Fruit fly (Drosophila melanogaster) whole organism, prepupa: ENCODE data around the gene Rrp45.

Experiments
- Blimp-1 ChIP-seq: fragments of 200-800 bp; sonication (Bioruptor generic); optimal IDR thresholded peaks from 3 replicates; lab custom pipeline; 2017; ENCODE audit warnings: missing biosample characterization, missing genetic modification characterization, mild to moderate bottlenecking, moderate library complexity, missing genetic modification reagents
- CG10631 ChIP-seq: fragments of 200-800 bp; sonication (Bioruptor generic); optimal IDR thresholded peaks from 2 replicates; lab custom pipeline; 2016; ENCODE audit warnings: missing biosample characterization, missing genetic modification characterization
- CG10669 ChIP-seq: fragments of 200-800 bp; sonication (Bioruptor generic); optimal IDR thresholded peaks from 3 replicates; lab custom pipeline; 2018; ENCODE audit warnings: missing biosample characterization, mild to moderate bottlenecking, missing genetic modification characterization, moderate library complexity
- CG11294 ChIP-seq: fragments of 200-800 bp; sonication (Bioruptor generic); IDR thresholded peaks from 2 replicates; pipeline ENCODE4 v1.3.6; 2022; ENCODE audit warnings: missing biosample characterization, missing genetic modification characterization
- CG11762 ChIP-seq: fragments of 200-800 bp; sonication (Bioruptor generic); optimal IDR thresholded peaks from 3 replicates; lab custom pipeline; 2016; ENCODE audit warnings: missing biosample characterization, missing genetic modification characterization; ENCODE audit not compliant: insufficient read depth
- CG11902 ChIP-seq: fragments of 200-800 bp; sonication (Bioruptor generic); optimal IDR thresholded peaks from 3 replicates; lab custom pipeline; 2016; ENCODE audit warnings: missing biosample characterization, missing genetic modification characterization
- CG31627 ChIP-seq: fragments of 200-800 bp; sonication (Bioruptor generic); optimal IDR thresholded peaks from 3 replicates; lab custom pipeline; 2016; ENCODE audit warnings: missing biosample characterization, missing genetic modification characterization
- CG32006 ChIP-seq: fragments of 200-800 bp; sonication (Bioruptor generic); optimal IDR thresholded peaks from 3 replicates; lab custom pipeline; 2017; ENCODE audit warnings: missing biosample characterization, mild to moderate bottlenecking, missing genetic modification characterization
- CG34406 ChIP-seq: fragments of 200-800 bp; sonication (Bioruptor generic); optimal IDR thresholded peaks from 3 replicates; lab custom pipeline; 2016; ENCODE audit warnings: missing biosample characterization, missing genetic modification characterization
- CG3919 ChIP-seq: fragments of 200-800 bp; sonication (Bioruptor generic); optimal IDR thresholded peaks from 3 replicates; lab custom pipeline; 2016; ENCODE audit warnings: missing biosample characterization, missing genetic modification characterization
- CG6163 ChIP-seq: fragments of 200-800 bp; sonication (Bioruptor generic); IDR thresholded peaks from 3 replicates; pipeline ENCODE4 v1.3.6; 2022; ENCODE audit warnings: missing biosample characterization, missing genetic modification characterization
- CG6792 ChIP-seq: fragments of 200-800 bp; sonication (Bioruptor generic); optimal IDR thresholded peaks from 3 replicates; lab custom pipeline; 2016; ENCODE audit warnings: missing biosample characterization, missing genetic modification characterization
- CG6808 ChIP-seq: fragments of 200-800 bp; sonication (Bioruptor generic); optimal IDR thresholded peaks from 3 replicates; lab custom pipeline; 2017; ENCODE audit warnings: missing biosample characterization, missing genetic modification characterization, mild to moderate bottlenecking, moderate library complexity, missing genetic modification reagents
- CG6854 ChIP-seq: fragments of 200-800 bp; sonication (Bioruptor generic); optimal IDR thresholded peaks from 2 replicates; lab custom pipeline; 2017; ENCODE audit warnings: missing biosample characterization, mild to moderate bottlenecking, missing genetic modification characterization
- CG7368 ChIP-seq: fragments of 200-800 bp; sonication (Bioruptor generic); optimal IDR thresholded peaks from 3 replicates; lab custom pipeline; 2016; ENCODE audit warnings: missing biosample characterization, missing genetic modification characterization
- CG8119 ChIP-seq: fragments of 200-800 bp; sonication (Bioruptor generic); IDR thresholded peaks from 3 replicates; pipeline ENCODE4 v1.3.6; 2022; ENCODE audit warnings: missing biosample characterization, missing genetic modification characterization
- CG8319 ChIP-seq: fragments of 200-800 bp; sonication (Bioruptor generic); optimal IDR thresholded peaks from 3 replicates; lab custom pipeline; 2016; ENCODE audit warnings: missing biosample characterization, missing genetic modification characterization
- CG8632 ChIP-seq: fragments of 200-800 bp; sonication (Bioruptor generic); optimal IDR thresholded peaks from 3 replicates; lab custom pipeline; 2016; ENCODE audit warnings: missing biosample characterization, missing genetic modification characterization
- Eip75B ChIP-seq: fragments of 200-800 bp; sonication (Bioruptor generic); optimal IDR thresholded peaks from 3 replicates; lab custom pipeline; 2016; ENCODE audit warnings: missing biosample characterization, missing genetic modification characterization
- Eip78C ChIP-seq: fragments of 200-800 bp; sonication (Bioruptor generic); peaks from one replicate; lab custom pipeline; 2016; ENCODE audit warnings: missing biosample characterization, missing genetic modification characterization
- Eip93F ChIP-seq: fragments of 200-800 bp; sonication (Bioruptor generic); optimal IDR thresholded peaks from 2 replicates; lab custom pipeline; 2016; ENCODE audit warnings: missing biosample characterization, mild to moderate bottlenecking, missing genetic modification characterization
- Ets21C ChIP-seq: fragments of 200-800 bp; sonication (Bioruptor generic); optimal IDR thresholded peaks from 3 replicates; lab custom pipeline; 2016; ENCODE audit warnings: missing biosample characterization, missing genetic modification characterization
- Ets96B ChIP-seq: fragments of 200-800 bp; optimal IDR thresholded peaks from 2 replicates; lab custom pipeline; 2019; ENCODE audit warnings: missing biosample characterization, mild to moderate bottlenecking, missing genetic modification characterization, moderate library complexity
- Gug ChIP-seq: fragments of 200-800 bp; sonication (Bioruptor generic); IDR thresholded peaks from 2 replicates; pipeline ENCODE4 v1.3.6; 2022; ENCODE audit warnings: missing biosample characterization, missing genetic modification characterization
- Hr38 ChIP-seq: sonication (Bioruptor generic); optimal IDR thresholded peaks from 2 replicates; lab custom pipeline; 2016; ENCODE audit warnings: missing biosample characterization, missing genetic modification characterization
- Hr39 ChIP-seq: fragments of 200-800 bp; sonication (Bioruptor generic); optimal IDR thresholded peaks from 2 replicates; lab custom pipeline; 2016; ENCODE audit warnings: missing biosample characterization, missing genetic modification characterization
- Hr4 ChIP-seq: fragments of 200-800 bp; sonication (Bioruptor generic); optimal IDR thresholded peaks from 3 replicates; lab custom pipeline; 2016; ENCODE audit warnings: missing biosample characterization, missing genetic modification characterization
- Lpt ChIP-seq: fragments of 200-800 bp; sonication (Bioruptor generic); optimal IDR thresholded peaks from 3 replicates; lab custom pipeline; 2016; ENCODE audit warnings: missing biosample characterization, missing genetic modification characterization
- Met ChIP-seq: fragments of 200-800 bp; sonication (Bioruptor generic); optimal IDR thresholded peaks from 3 replicates; lab custom pipeline; 2016; ENCODE audit warnings: missing biosample characterization, missing genetic modification characterization
- OdsH ChIP-seq: fragments of 200-800 bp; sonication (Bioruptor generic); optimal IDR thresholded peaks from 3 replicates; lab custom pipeline; 2016; ENCODE audit warnings: missing biosample characterization, missing genetic modification characterization
- Smox ChIP-seq: fragments of 200-800 bp; sonication (Bioruptor generic); optimal IDR thresholded peaks from 3 replicates; lab custom pipeline; 2016; ENCODE audit warnings: missing biosample characterization, missing genetic modification characterization
- Sox102F ChIP-seq: fragments of 200-800 bp; sonication (Bioruptor generic); optimal IDR thresholded peaks from 2 replicates; lab custom pipeline; 2016; ENCODE audit warnings: missing biosample characterization, mild to moderate bottlenecking, missing genetic modification characterization
- Sox14 ChIP-seq: fragments of 200-800 bp; sonication (Bioruptor generic); optimal IDR thresholded peaks from 3 replicates; lab custom pipeline; 2016; ENCODE audit warnings: missing biosample characterization, missing genetic modification characterization
- Sox15 ChIP-seq: fragments of 200-800 bp; sonication (Bioruptor generic); optimal IDR thresholded peaks from 3 replicates; lab custom pipeline; 2016; ENCODE audit warnings: missing biosample characterization, missing genetic modification characterization
- cyc ChIP-seq: fragments of 200-800 bp; sonication (Bioruptor generic); optimal IDR thresholded peaks from 3 replicates; lab custom pipeline; 2016; ENCODE audit warnings: missing biosample characterization, missing genetic modification characterization
- dac ChIP-seq: fragments of 200-800 bp; sonication (Bioruptor generic); optimal IDR thresholded peaks from 2 replicates; lab custom pipeline; 2017; ENCODE audit warnings: missing biosample characterization, mild to moderate bottlenecking, missing genetic modification characterization
- dsx ChIP-seq: fragments of 200-800 bp; optimal IDR thresholded peaks from 3 replicates; lab custom pipeline; 2019; ENCODE audit warnings: missing biosample characterization, mild to moderate bottlenecking, missing genetic modification characterization, moderate library complexity; ENCODE audit not compliant: poor library complexity, severe bottlenecking
- eg ChIP-seq: fragments of 200-800 bp; sonication (Bioruptor generic); IDR thresholded peaks from 3 replicates; pipeline ENCODE4 v1.3.6; 2022; ENCODE audit warnings: missing biosample characterization, missing genetic modification characterization
- esn ChIP-seq: fragments of 200-800 bp; sonication (Bioruptor generic); optimal IDR thresholded peaks from 2 replicates; lab custom pipeline; 2016; ENCODE audit warnings: missing biosample characterization, mild to moderate bottlenecking, missing genetic modification characterization, moderate library complexity
- fd59A ChIP-seq: fragments of 200-800 bp; sonication (Bioruptor generic); optimal IDR thresholded peaks from 2 replicates; lab custom pipeline; 2017; ENCODE audit warnings: missing biosample characterization, mild to moderate bottlenecking, missing genetic modification characterization, missing genetic modification reagents
- fd85E ChIP-seq: fragments of 200-800 bp; sonication (Bioruptor generic); optimal IDR thresholded peaks from 3 replicates; lab custom pipeline; 2016; ENCODE audit warnings: missing biosample characterization, missing genetic modification characterization
- fkh ChIP-seq: fragments of 200-800 bp; sonication (Bioruptor generic); optimal IDR thresholded peaks from 3 replicates; lab custom pipeline; 2017; ENCODE audit warnings: missing biosample characterization, mild to moderate bottlenecking, missing genetic modification characterization, moderate library complexity
- lz ChIP-seq: fragments of 200-800 bp; sonication (Bioruptor generic); optimal IDR thresholded peaks from 3 replicates; lab custom pipeline; 2016; ENCODE audit warnings: missing biosample characterization, missing genetic modification characterization
- net ChIP-seq: fragments of 200-800 bp; sonication (Bioruptor generic); optimal IDR thresholded peaks from 3 replicates; lab custom pipeline; 2016; ENCODE audit warnings: missing biosample characterization, missing genetic modification characterization
- pdm3 ChIP-seq: fragments of 200-800 bp; sonication (Bioruptor generic); optimal IDR thresholded peaks from 3 replicates; lab custom pipeline; 2016; ENCODE audit warnings: missing biosample characterization, missing genetic modification characterization
- salr ChIP-seq, 2 experiments: fragments of 200-800 bp; sonication (Bioruptor generic); optimal IDR thresholded peaks; 3 replicates each; lab custom pipeline; 2016 to 2018; ENCODE audit warnings: missing biosample characterization in 2 of 2, missing genetic modification characterization in 2 of 2, mild to moderate bottlenecking in 1 of 2
- spab ChIP-seq: fragments of 200-800 bp; sonication (Bioruptor generic); optimal IDR thresholded peaks from 2 replicates; lab custom pipeline; 2017; ENCODE audit warnings: missing biosample characterization, mild to moderate bottlenecking, missing genetic modification characterization, missing genetic modification reagents
- ss ChIP-seq, 2 experiments: fragments of 200-800 bp; sonication (Bioruptor generic); optimal IDR thresholded peaks; 2 replicates in 1 of 2; 3 replicates in 1 of 2; lab custom pipeline; 2017 to 2018; ENCODE audit warnings: mild to moderate bottlenecking in 2 of 2, missing biosample characterization in 2 of 2, missing genetic modification characterization in 2 of 2, moderate library complexity in 1 of 2
- topi ChIP-seq: fragments of 200-800 bp; sonication (Bioruptor generic); optimal IDR thresholded peaks from 3 replicates; lab custom pipeline; 2016; ENCODE audit warnings: missing biosample characterization, missing genetic modification characterization

The Rrp45 gene

dm6 chrX:16766868-16767431 is 24.1 kb downstream of the Rrp45 start (continued):
- TF ChIP-seq CG8319 (GFP tag; lab: Kevin White, UChicago) (no peak), CG8119 (GFP tag; lab: Robert Waterston, UW) (no peak), Eip78C (peak; percentile 39), esn (GFP tag; lab: Kevin White, UChicago) (no peak), Sox15 (GFP tag; lab: Kevin White, UChicago) (no peak), CG8632 (GFP tag; lab: Kevin White, UChicago) (no peak)

- TF ChIP-seq Lpt (GFP tag; lab: Kevin White, UChicago) (peak; percentile 56), CG8319 (GFP tag; lab: Kevin White, UChicago) (no peak), Smox (GFP tag; lab: Kevin White, UChicago) (peak; percentile 7), fd59A (GFP tag; lab: Kevin White, UChicago) (peak; percentile 2), Met (GFP tag; lab: Kevin White, UChicago) (peak; percentile 10), salr (GFP tag; optimal IDR thresholded peaks at IDR 0.05; lab: Kevin White, UChicago) (no peak), Blimp-1 (GFP tag; lab: Kevin White, UChicago) (no peak), CG11902 (GFP tag; lab: Kevin White, UChicago) (no peak), Eip93F (GFP tag; lab: Kevin White, UChicago) (no peak), Sox15 (GFP tag; lab: Kevin White, UChicago) (no peak), topi (GFP tag; lab: Kevin White, UChicago) (peak; percentile 1), Hr39 (no peak), Hr38 (GFP tag; lab: Kevin White, UChicago) (no peak), CG34406 (no peak), CG8632 (GFP tag; lab: Kevin White, UChicago) (peak; percentile 30), cyc (GFP tag; lab: Kevin White, UChicago) (no peak), CG31627 (GFP tag; lab: Kevin White, UChicago) (no peak), spab (GFP tag; lab: Kevin White, UChicago) (no peak), Eip78C (peak; percentile 84), pdm3 (GFP tag; lab: Kevin White, UChicago) (peak; percentile 50), Sox102F (no peak), CG6792 (GFP tag; lab: Kevin White, UChicago) (peak; percentile 13), CG6854 (GFP tag; lab: Kevin White, UChicago) (no peak), fd85E (GFP tag; lab: Kevin White, UChicago) (no peak), CG3919 (GFP tag; lab: Kevin White, UChicago) (peak; percentile 7), CG6163 (GFP tag; lab: Robert Waterston, UW) (no peak), CG11762 (GFP tag; lab: Kevin White, UChicago) (no peak), net (GFP tag; lab: Kevin White, UChicago) (no peak), Ets21C (GFP tag; lab: Kevin White, UChicago) (no peak), Ets96B (peak; percentile 15), Eip75B (GFP tag; lab: Kevin White, UChicago) (peak; percentile 37), eg (GFP tag; lab: Robert Waterston, UW) (0 out of 3 replicates have a peak, but pooled peaks have one; percentile 38), dsx (GFP tag; lab: Kevin White, UChicago) (peak; percentile 4), Gug (no peak), Hr4 (GFP tag; lab: Kevin White, UChicago) (peak; percentile 63), fkh (GFP tag; lab: Kevin White, UChicago) (no peak), Sox14 (peak; percentile 30), CG10631 (GFP tag; lab: Kevin White, UChicago) (peak; percentile 42), lz (no peak), CG10669 (GFP tag; lab: Kevin White, UChicago) (no peak), CG32006 (peak; percentile 55), OdsH (GFP tag; lab: Kevin White, UChicago) (peak; percentile 54), ss (GFP tag; optimal IDR thresholded peaks at IDR 0.05; lab: Kevin White, UChicago) (peak in 1 of 2 experiments; percentile 24), CG6808 (GFP tag; lab: Kevin White, UChicago) (peak; percentile 17), CG11294 (GFP tag; lab: Robert Waterston, UW) (no peak), dac (GFP tag; lab: Kevin White, UChicago) (no peak), CG7368 (GFP tag; lab: Kevin White, UChicago) (no peak)
Measured at dm6 chrX:16765809-16766208, 25.3 kb downstream of the Rrp45 start.
